Worm (Caenorhabditis elegans): ENCODE data around the gene twk-20.

The twk-20 gene

ce11 chrX:13663641-13664633 is 24.3 kb downstream of the twk-20 start, which contains the start of gene C04A11.5:
C04A11.5 (plus strand) TSS chrX:13664583.
- TF ChIP-seq zip-8 (tag; optimal IDR thresholded peaks at IDR 0.05) (peak; percentile 71), mab-5 (tag; optimal IDR thresholded peaks at IDR 0.05) (no peak)

ce11 chrX:13665447-13665846 is 25.8 kb downstream of the twk-20 start:
- TF ChIP-seq lin-32 (GFP tag; optimal IDR thresholded peaks at IDR 0.05) (peak; percentile 99), ceh-39 (tag; optimal IDR thresholded peaks at IDR 0.05) (peak; percentile 55), snpc-4 (tag; optimal IDR thresholded peaks at IDR 0.05) (no peak), unc-39 (tag; optimal IDR thresholded peaks at IDR 0.05) (peak; percentile 97), drap-1 (GFP tag; optimal IDR thresholded peaks at IDR 0.05) (peak; percentile 100), cnd-1 (tag; optimal IDR thresholded peaks at IDR 0.05) (peak; percentile 99), nhr-237 (tag; optimal IDR thresholded peaks at IDR 0.05) (peak; percentile 49), ceh-43 (GFP tag; optimal IDR thresholded peaks at IDR 0.05) (peak; percentile 97), elt-3 (tag; optimal IDR thresholded peaks at IDR 0.05) (peak; percentile 75), elt-1 (tag; optimal IDR thresholded peaks at IDR 0.05; ENCODE audit: borderline replicate concordance, insufficient read depth) (peak; percentile 37), nhr-2 (tag; optimal IDR thresholded peaks at IDR 0.05) (peak; percentile 44), zip-8 (tag; optimal IDR thresholded peaks at IDR 0.05) (peak; percentile 12), ceh-83 (GFP tag; optimal IDR thresholded peaks at IDR 0.05) (peak; percentile 99), flh-1 (GFP tag; optimal IDR thresholded peaks at IDR 0.05) (peak; percentile 96), sptf-1 (tag; optimal IDR thresholded peaks at IDR 0.05) (peak; percentile 99), tbx-8 (GFP tag; optimal IDR thresholded peaks at IDR 0.05) (peak; percentile 98), lsy-2 (tag; optimal IDR thresholded peaks at IDR 0.05) (peak; percentile 34), nhr-28 (tag; optimal IDR thresholded peaks at IDR 0.05) (peak; percentile 88), bed-3 (GFP tag; optimal IDR thresholded peaks at IDR 0.05) (peak; percentile 97), mab-5 (tag; optimal IDR thresholded peaks at IDR 0.05) (no peak), blmp-1 (tag; optimal IDR thresholded peaks at IDR 0.05) (peak; percentile 45), ces-1 (GFP tag; optimal IDR thresholded peaks at IDR 0.05) (peak; percentile 62), sem-2 (GFP tag; optimal IDR thresholded peaks at IDR 0.05) (peak; percentile 97), pha-4 (tag; optimal IDR thresholded peaks at IDR 0.05) (peak; percentile 85), hlh-1 (tag; optimal IDR thresholded peaks at IDR 0.05) (peak; percentile 78), ztf-11 (tag; optimal IDR thresholded peaks at IDR 0.05) (peak; percentile 81), unc-120 (tag; optimal IDR thresholded peaks at IDR 0.05; ENCODE audit: poor library complexity, severe bottlenecking) (peak; percentile 99), mls-2 (tag; optimal IDR thresholded peaks at IDR 0.05) (peak; percentile 100), unc-62 (GFP tag; optimal IDR thresholded peaks at IDR 0.05) (peak; percentile 76), ham-2 (GFP tag; optimal IDR thresholded peaks at IDR 0.05) (peak; percentile 97), M03D4.4 (tag; optimal IDR thresholded peaks at IDR 0.05) (peak; percentile 98), lin-13 (tag; optimal IDR thresholded peaks at IDR 0.05) (peak; percentile 76), mep-1 (tag; optimal IDR thresholded peaks at IDR 0.05) (peak; percentile 88), nhr-76 (tag; optimal IDR thresholded peaks at IDR 0.05) (peak; percentile 7), nhr-12 (tag; optimal IDR thresholded peaks at IDR 0.05) (peak; percentile 93)

DNA sequence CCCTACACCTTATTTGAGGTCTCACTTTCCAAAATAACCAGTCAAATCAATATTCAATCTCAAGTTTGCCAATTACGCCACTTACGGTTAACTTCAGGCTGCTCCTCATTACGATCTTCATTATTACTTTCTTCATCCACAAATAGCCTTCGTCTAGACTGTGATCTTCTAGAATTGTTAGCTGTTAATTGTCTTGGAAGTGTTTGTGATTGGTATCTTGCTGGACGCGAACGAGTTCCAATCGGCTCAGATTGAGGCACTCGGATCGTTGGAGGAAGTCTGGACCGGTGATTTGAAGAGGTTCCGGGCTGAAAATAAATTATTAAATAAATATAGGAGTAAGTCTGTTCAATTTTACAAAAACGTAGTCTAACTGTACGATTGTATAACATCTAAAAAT is 27.2 kb downstream of the twk-20 start:
- TF ChIP-seq lsy-2 (tag; optimal IDR thresholded peaks at IDR 0.05) (no peak), mep-1 (tag; optimal IDR thresholded peaks at IDR 0.05) (no peak), unc-62 (GFP tag; optimal IDR thresholded peaks at IDR 0.05) (no peak), ces-1 (GFP tag; optimal IDR thresholded peaks at IDR 0.05) (no peak), mab-5 (tag; optimal IDR thresholded peaks at IDR 0.05) (no peak), cnd-1 (tag; optimal IDR thresholded peaks at IDR 0.05) (no peak), M03D4.4 (tag; optimal IDR thresholded peaks at IDR 0.05) (no peak)
